Fruit fly (Drosophila melanogaster) whole organism, wandering third instar larva: ENCODE data around the gene CG5181.

ENCODE experiments used
- Abd-B ChIP-seq: fragments of >200 bp; optimal IDR thresholded peaks from 2 replicates; lab custom pipeline; 2017; ENCODE audit warnings: missing biosample characterization, missing genetic modification characterization
- CG32264 ChIP-seq: fragments of 200-800 bp; sonication (Bioruptor generic); optimal IDR thresholded peaks from 2 replicates; lab custom pipeline; 2016; ENCODE audit warnings: missing biosample characterization, missing genetic modification characterization
- CG9705 ChIP-seq: fragments of 200-800 bp; sonication (Bioruptor generic); optimal IDR thresholded peaks from 2 replicates; lab custom pipeline; 2018; ENCODE audit warnings: missing biosample characterization, mild to moderate bottlenecking, missing genetic modification characterization
- CrebA ChIP-seq: fragments of 200-800 bp; sonication (Bioruptor generic); optimal IDR thresholded peaks from 2 replicates; lab custom pipeline; 2016; ENCODE audit warnings: missing biosample characterization, mild to moderate bottlenecking, missing genetic modification characterization, borderline replicate concordance
- Dfd ChIP-seq: fragments of >200 bp; optimal IDR thresholded peaks from 2 replicates; lab custom pipeline; 2017; ENCODE audit warnings: missing biosample characterization, missing genetic modification characterization
- Dif ChIP-seq: fragments of 200-275, 200-300 bp; sonication (Bioruptor generic); optimal IDR thresholded peaks from 2 replicates; lab custom pipeline; 2018; ENCODE audit warnings: missing biosample characterization, missing genetic modification characterization; ENCODE audit not compliant: partially characterized antibody
- Hr78 ChIP-seq: fragments of >200 bp; optimal IDR thresholded peaks from 2 replicates; lab custom pipeline; 2017; ENCODE audit warnings: missing biosample characterization, missing genetic modification characterization
- Hr83 ChIP-seq: fragments of 200-300 bp; sonication (Bioruptor generic); optimal IDR thresholded peaks from 2 replicates; lab custom pipeline; 2016; ENCODE audit warnings: missing biosample characterization, mild to moderate bottlenecking, missing genetic modification characterization, moderate library complexity; ENCODE audit not compliant: poor library complexity, severe bottlenecking
- Jra ChIP-seq: sonication (Bioruptor generic); optimal IDR thresholded peaks from 2 replicates; lab custom pipeline; 2016; ENCODE audit warnings: missing biosample characterization, missing genetic modification characterization
- Mio ChIP-seq: sonication (Bioruptor generic); optimal IDR thresholded peaks from 2 replicates; lab custom pipeline; 2016; ENCODE audit warnings: missing biosample characterization, missing genetic modification characterization
- Myc ChIP-seq: fragments of >200 bp; optimal IDR thresholded peaks from 2 replicates; lab custom pipeline; 2017
- N ChIP-seq: fragments of >200 bp; optimal IDR thresholded peaks from 2 replicates; lab custom pipeline; 2018; ENCODE audit warnings: missing biosample characterization, missing external identifiers, missing genetic modification characterization
- Rel ChIP-seq, 2 experiments: fragments of 200-800 bp; sonication (Bioruptor generic) in 1 of 2; optimal IDR thresholded peaks; 2 replicates in 1 of 2; 3 replicates in 1 of 2; lab custom pipeline; 2016 to 2019; ENCODE audit warnings: mild to moderate bottlenecking in 2 of 2, missing biosample characterization in 2 of 2, missing genetic modification characterization in 2 of 2, moderate library complexity in 1 of 2
- Vsx2 ChIP-seq: fragments of 200-300, 225-300 bp; sonication (Bioruptor generic); optimal IDR thresholded peaks from 2 replicates; lab custom pipeline; 2018; ENCODE audit warnings: missing biosample characterization, missing genetic modification characterization; ENCODE audit not compliant: partially characterized antibody
- dl ChIP-seq, 2 experiments: fragments of 175-275, 200-275 bp in 1 of 2; fragments of 200-275 bp in 1 of 2; sonication (Bioruptor generic); optimal IDR thresholded peaks; lab custom pipeline; 2018; ENCODE audit warnings: mild to moderate bottlenecking in 2 of 2, missing biosample characterization in 2 of 2, missing genetic modification characterization in 2 of 2, moderate library complexity in 2 of 2; ENCODE audit not compliant: partially characterized antibody in 2 of 2, insufficient read depth in 1 of 2
- dmrt93B ChIP-seq: fragments of 200-800 bp; sonication (Bioruptor generic); optimal IDR thresholded peaks from 2 replicates; lab custom pipeline; 2018; ENCODE audit warnings: missing biosample characterization, mild to moderate bottlenecking, missing genetic modification characterization
- dsf ChIP-seq: sonication (Bioruptor generic); optimal IDR thresholded peaks from 2 replicates; lab custom pipeline; 2016; ENCODE audit warnings: missing biosample characterization, missing genetic modification characterization, borderline replicate concordance
- ey ChIP-seq: fragments of 200-800 bp; sonication (Bioruptor generic); optimal IDR thresholded peaks from 2 replicates; lab custom pipeline; 2016; ENCODE audit warnings: missing biosample characterization, missing genetic modification characterization
- foxo ChIP-seq, 2 experiments: fragments of 200-800 bp; sonication (Bioruptor generic); optimal IDR thresholded peaks; 2 replicates in 1 of 2; 3 replicates in 1 of 2; lab custom pipeline; 2016 to 2017; ENCODE audit warnings: missing biosample characterization in 2 of 2, missing genetic modification characterization in 2 of 2
- fru ChIP-seq: fragments of 200-800 bp; sonication (Bioruptor generic); optimal IDR thresholded peaks from 3 replicates; lab custom pipeline; 2016; ENCODE audit warnings: missing biosample characterization, mild to moderate bottlenecking, missing genetic modification characterization
- jim ChIP-seq: fragments of 175-275, 200-325 bp; sonication (Bioruptor generic); optimal IDR thresholded peaks from 2 replicates; lab custom pipeline; 2016; ENCODE audit warnings: missing biosample characterization, mild to moderate bottlenecking, missing genetic modification characterization
- lola ChIP-seq: fragments of >200 bp; optimal IDR thresholded peaks from 2 replicates; lab custom pipeline; 2017; ENCODE audit warnings: missing biosample characterization, missing genetic modification characterization
- sv ChIP-seq: fragments of 200-800 bp; sonication (Bioruptor generic); optimal IDR thresholded peaks from 3 replicates; lab custom pipeline; 2016; ENCODE audit warnings: missing biosample characterization, missing genetic modification characterization
- tai ChIP-seq: sonication (Bioruptor generic); optimal IDR thresholded peaks from 2 replicates; lab custom pipeline; 2016; ENCODE audit warnings: missing biosample characterization, missing genetic modification characterization
- woc ChIP-seq: sonication (Bioruptor generic); optimal IDR thresholded peaks from 2 replicates; lab custom pipeline; 2016; ENCODE audit warnings: missing biosample characterization, mild to moderate bottlenecking, missing genetic modification characterization

The CG5181 gene

dm6 chr2L:7447820-7448219 is 38.2 kb upstream of the CG5181 start:
- TF ChIP-seq Myc (lab: Kevin White, UChicago): peak; percentile 22
- no peak for TF ChIP-seq Dfd (GFP tag; lab: Kevin White, UChicago)
- no peak for TF ChIP-seq dmrt93B (GFP tag; lab: Kevin White, UChicago)

- TF ChIP-seq Hr83 (GFP tag; lab: Kevin White, UChicago): no peak
- no peak for TF ChIP-seq tai
- TF ChIP-seq sv: peak; percentile 27
- TF ChIP-seq Dfd (GFP tag; lab: Kevin White, UChicago): no peak
These were observed 33.3 kb upstream of the CG5181 start for dm6 chr2L:7442929-7443328.

- no peak for TF ChIP-seq woc (GFP tag; lab: Kevin White, UChicago)
- no peak for TF ChIP-seq dmrt93B (GFP tag; lab: Kevin White, UChicago)
- no peak for TF ChIP-seq Vsx2
- TF ChIP-seq foxo (GFP tag; optimal IDR thresholded peaks at IDR 0.05; lab: Kevin White, UChicago): no peak
- no peak for TF ChIP-seq Hr78 (GFP tag; lab: Kevin White, UChicago)
- TF ChIP-seq, all 38 proteins: peak for 0
These were observed 32.5 kb upstream of the CG5181 start for dm6 chr2L:7442106-7442505.

DNA sequence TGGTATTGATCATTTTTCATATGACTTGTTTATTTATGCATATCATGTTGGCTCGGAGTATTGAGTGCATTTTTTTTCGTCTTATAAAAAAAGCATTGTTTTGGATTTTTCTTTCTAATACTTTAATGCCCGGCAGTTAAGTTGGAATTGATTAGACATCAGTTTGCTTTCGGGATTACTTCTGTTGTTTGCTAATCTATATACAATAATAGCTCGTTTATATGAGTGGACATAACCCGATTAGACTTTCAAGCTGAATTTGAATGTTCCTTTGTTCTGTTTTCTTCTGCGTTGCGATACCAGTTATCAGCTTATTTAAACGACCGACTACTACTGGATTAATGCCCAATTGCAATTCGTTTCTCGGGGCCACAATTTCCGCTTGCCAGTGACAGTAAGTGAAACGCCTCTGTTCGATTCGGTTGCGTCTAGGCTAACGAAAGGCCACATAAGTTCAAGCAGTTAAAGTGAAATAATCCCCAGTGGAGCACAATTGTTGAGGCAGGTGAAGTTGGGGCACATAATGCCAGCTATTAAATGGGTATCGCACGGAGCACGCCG is 30.9 kb upstream of the CG5181 start:
- TF ChIP-seq CG32264 (GFP tag; lab: Kevin White, UChicago) (no peak), tai (no peak), Rel (GFP tag; optimal IDR thresholded peaks at IDR 0.05; lab: Kevin White, UChicago) (no peak), Rel (tag; optimal IDR thresholded peaks at IDR 0.05; lab: Kevin White, UChicago) (no peak), woc (GFP tag; lab: Kevin White, UChicago) (no peak), Vsx2 (no peak), Mio (GFP tag; lab: Kevin White, UChicago) (no peak), N (no peak), CrebA (no peak), foxo (GFP tag; optimal IDR thresholded peaks at IDR 0.05; lab: Kevin White, UChicago) (no peak)

dm6 chr2L:7438505-7438904 is 28.9 kb upstream of the CG5181 start:
- TF ChIP-seq fru (GFP tag; lab: Kevin White, UChicago) (no peak), sv (no peak), CG9705 (no peak), Dfd (GFP tag; lab: Kevin White, UChicago) (no peak), dsf (GFP tag; lab: Kevin White, UChicago) (no peak), lola (no peak), Abd-B (GFP tag; lab: Kevin White, UChicago) (no peak), Vsx2 (no peak), ey (GFP tag; lab: Kevin White, UChicago) (no peak), woc (GFP tag; lab: Kevin White, UChicago) (no peak), Rel (GFP tag; optimal IDR thresholded peaks at IDR 0.05; lab: Kevin White, UChicago) (no peak), Rel (tag; optimal IDR thresholded peaks at IDR 0.05; lab: Kevin White, UChicago) (no peak), tai (no peak), Dif (no peak), jim (GFP tag; lab: Kevin White, UChicago) (no peak)

DNA sequence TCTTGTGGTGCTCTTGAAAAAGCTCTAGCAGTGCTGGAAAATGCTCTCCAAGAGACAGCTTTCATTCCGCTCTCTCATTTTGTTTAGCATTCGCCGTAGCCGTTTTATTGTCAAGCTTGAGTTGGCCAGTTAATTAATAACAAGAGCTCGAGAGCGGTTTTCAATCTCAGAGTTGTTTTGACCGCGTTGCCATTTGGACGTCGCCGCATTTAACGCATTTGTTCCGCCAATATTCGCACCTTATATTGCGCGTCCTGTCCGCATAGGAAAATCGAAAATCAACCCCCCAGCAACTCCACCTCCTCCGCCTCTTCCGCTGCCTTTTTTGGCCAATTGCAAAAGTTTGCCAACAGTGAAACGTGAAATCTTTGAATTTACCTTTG is 27.7 kb upstream of the CG5181 start, which contains the start of gene CG5973:
TSS of gene CG5973 (plus strand) at position 168 of the 383 bp plus-strand sequence.
- TF ChIP-seq Vsx2 (peak; percentile 22), Abd-B (GFP tag; lab: Kevin White, UChicago) (no peak), dl (GFP tag; optimal IDR thresholded peaks at IDR 0.05; lab: Kevin White, UChicago; ENCODE audit: insufficient read depth in 1 of 2, partially characterized antibody in 2 of 2) (peak in 1 of 2 experiments; percentile 16), Jra (GFP tag; lab: Kevin White, UChicago) (no peak), CG32264 (GFP tag; lab: Kevin White, UChicago) (no peak), Rel (GFP tag; optimal IDR thresholded peaks at IDR 0.05; lab: Kevin White, UChicago) (no peak), Rel (tag; optimal IDR thresholded peaks at IDR 0.05; lab: Kevin White, UChicago) (no peak), Dif (peak; percentile 49), CG9705 (no peak)
- TF ChIP-seq, all 38 proteins: peak for 3
